Worm (Caenorhabditis elegans) whole organism, L4 larva: Measurements from ENCODE around the gene pro-1.

Experiments
- dmd-6 ChIP-seq: fragments of 200-800 bp; sonication (Bioruptor generic); IDR thresholded peaks from 2 replicates; pipeline ENCODE4 v1.3.6; 2022; ENCODE audit warnings: missing genetic modification reagents, missing genetic modification characterization, missing compliant biosample characterization
- dpl-1 ChIP-seq: fragments of 150-350 bp; optimal IDR thresholded peaks from 2 replicates; lab custom pipeline; 2014; ENCODE audit warnings: missing biosample characterization, missing genetic modification reagents, missing genetic modification characterization
- egl-43 ChIP-seq: fragments of 200-800 bp; sonication (Bioruptor generic); IDR thresholded peaks from 2 replicates; pipeline ENCODE4 v1.3.6; 2022; ENCODE audit warnings: missing genetic modification reagents, missing genetic modification characterization, missing compliant biosample characterization
- hlh-30 ChIP-seq: sonication (generic microtip); optimal IDR thresholded peaks from 2 replicates; lab custom pipeline; 2017; ENCODE audit warnings: antibody characterized with exemption, mild to moderate bottlenecking, missing genetic modification characterization, missing compliant biosample characterization; ENCODE audit not compliant: insufficient read depth
- lin-1 ChIP-seq: fragments of 200-800 bp; sonication (Bioruptor generic); IDR thresholded peaks from 2 replicates; pipeline ENCODE4 v1.3.6; 2022; ENCODE audit warnings: missing genetic modification reagents, missing genetic modification characterization, missing compliant biosample characterization
- nhr-11 ChIP-seq: fragments of 150-350 bp; optimal IDR thresholded peaks from 2 replicates; lab custom pipeline; 2014; ENCODE audit warnings: missing biosample characterization, missing genetic modification characterization
- nhr-28 ChIP-seq: fragments of 150-350 bp; optimal IDR thresholded peaks from 2 replicates; lab custom pipeline; 2014; ENCODE audit warnings: missing biosample characterization, missing genetic modification characterization

- TF ChIP-seq dpl-1 (GFP tag; lab: Kevin White, UChicago) = no peak
- TF ChIP-seq nhr-28 (tag; lab: Kevin White, UChicago) = no peak
- no peak for TF ChIP-seq dmd-6
- no peak for TF ChIP-seq nhr-11 (tag; lab: Kevin White, UChicago)
- no peak for TF ChIP-seq lin-1 (GFP tag; lab: Robert Waterston, UW)
- 0 out of 2 replicates have a peak, but pooled peaks have one; percentile 4 for TF ChIP-seq egl-43 (GFP tag; lab: Robert Waterston, UW)
- no peak for TF ChIP-seq hlh-30 (tag; lab: Kevin White, UChicago)
Observed at ce11 chrII:10580833-10581232, 39.0 kb upstream of the pro-1 start, which contains the start of gene dap-3.
